Worm (Caenorhabditis elegans): ENCODE data around the gene sec-31.

sec-31 gene

ce11 chrIV:11359769-11360168, 11.8 kb downstream of the sec-31 start, which contains the start of gene klp-12:
Gene klp-12, minus strand, starts transcription at chrIV:11359869.
- TF ChIP-seq cebp-1 (GFP tag; IDR thresholded peaks at IDR 0.05) (no peak), cebp-1 (tag; optimal IDR thresholded peaks at IDR 0.05) (no peak), hrde-1 (tag; optimal IDR thresholded peaks at IDR 0.05; ENCODE audit: borderline replicate concordance) (no peak), sptf-2 (GFP tag; optimal IDR thresholded peaks at IDR 0.05) (no peak), ztf-3 (GFP tag; optimal IDR thresholded peaks at IDR 0.05) (no peak), atf-7 (tag; optimal IDR thresholded peaks at IDR 0.05) (no peak)

ce11 chrIV:11353946-11354458, 17.6 kb downstream of the sec-31 start, which contains the start of gene T01G1.2:
Gene T01G1.2, plus strand, starts transcription at chrIV:11354408.
- no peak for TF ChIP-seq snpc-1.1 (tag; optimal IDR thresholded peaks at IDR 0.05; ENCODE audit: insufficient read depth)
- TF ChIP-seq cebp-2 (GFP tag; IDR thresholded peaks at IDR 0.05), result no peak
- TF ChIP-seq him-1 (tag; optimal IDR thresholded peaks at IDR 0.05), result no peak
- TF ChIP-seq hmg-1.2 (GFP tag; IDR thresholded peaks at IDR 0.05), result no peak
- no peak for TF ChIP-seq rpc-1 (optimal IDR thresholded peaks at IDR 0.05)
- no peak for TF ChIP-seq rpc-1 (tag; optimal IDR thresholded peaks at IDR 0.05)
- no peak for TF ChIP-seq die-1 (tag; optimal IDR thresholded peaks at IDR 0.05)
- TF ChIP-seq bed-1 (GFP tag; IDR thresholded peaks at IDR 0.05), result no peak
- no peak for TF ChIP-seq xnd-1 (tag; optimal IDR thresholded peaks at IDR 0.05)
- TF ChIP-seq ekl-4 (GFP tag; IDR thresholded peaks at IDR 0.05), result no peak
- no peak for TF ChIP-seq ceh-27 (GFP tag; optimal IDR thresholded peaks at IDR 0.05)
- no peak for TF ChIP-seq F57A8.1 (GFP tag; optimal IDR thresholded peaks at IDR 0.05)
- TF ChIP-seq B0261.1 (tag; optimal IDR thresholded peaks at IDR 0.05), result no peak
- no peak for TF ChIP-seq Y95B8A.8 (GFP tag; IDR thresholded peaks at IDR 0.05)
- TF ChIP-seq mxl-1 (tag; optimal IDR thresholded peaks at IDR 0.05), result no peak

- TF ChIP-seq egrh-3 (GFP tag; IDR thresholded peaks at IDR 0.05) (no peak), ztf-6 (GFP tag; IDR thresholded peaks at IDR 0.05) (no peak), lag-1 (GFP tag; IDR thresholded peaks at IDR 0.05) (no peak), die-1 (tag; optimal IDR thresholded peaks at IDR 0.05) (no peak), nfya-1 (tag; optimal IDR thresholded peaks at IDR 0.05; ENCODE audit: borderline replicate concordance, insufficient read depth) (no peak)
Measured at ce11 chrIV:11352768-11353167, 18.8 kb downstream of the sec-31 start.

ce11 chrIV:11351563-11351962, 20.0 kb downstream of the sec-31 start:
- no peak for TF ChIP-seq Y79H2A.3 (GFP tag; conservative IDR thresholded peaks at IDR 0.05)
- no peak for TF ChIP-seq sdz-38 (tag; optimal IDR thresholded peaks at IDR 0.05)
- no peak for TF ChIP-seq F39B2.1 (GFP tag; IDR thresholded peaks at IDR 0.05)
- TF ChIP-seq unc-62 (GFP tag; optimal IDR thresholded peaks at IDR 0.05), result no peak
- TF ChIP-seq ccch-3 (GFP tag; optimal IDR thresholded peaks at IDR 0.05), result no peak
- TF ChIP-seq B0035.1 (tag; optimal IDR thresholded peaks at IDR 0.05), result no peak
- no peak for TF ChIP-seq nfya-1 (tag; optimal IDR thresholded peaks at IDR 0.05; ENCODE audit: borderline replicate concordance, insufficient read depth)
- no peak for TF ChIP-seq tbp1 (GFP tag; optimal IDR thresholded peaks at IDR 0.05)
- TF ChIP-seq sea-2 (GFP tag; IDR thresholded peaks at IDR 0.05), result no peak
- TF ChIP-seq somi-1 (GFP tag; optimal IDR thresholded peaks at IDR 0.05), result no peak
- no peak for TF ChIP-seq egl-44 (GFP tag; IDR thresholded peaks at IDR 0.05)
- TF ChIP-seq Y56A3A.18 (GFP tag; IDR thresholded peaks at IDR 0.05), result no peak
- TF ChIP-seq die-1 (tag; optimal IDR thresholded peaks at IDR 0.05), result no peak
- TF ChIP-seq lin-40 (tag; optimal IDR thresholded peaks at IDR 0.05), result no peak
- no peak for TF ChIP-seq mcd-1 (GFP tag; IDR thresholded peaks at IDR 0.05)
- TF ChIP-seq repo-1 (tag; optimal IDR thresholded peaks at IDR 0.05), result no peak
- no peak for TF ChIP-seq ceh-91 (GFP tag; IDR thresholded peaks at IDR 0.05)
- no peak for TF ChIP-seq lin-35 (GFP tag; optimal IDR thresholded peaks at IDR 0.05)

Data from whole organism, young adult.